Worm (Caenorhabditis elegans): Measurements from ENCODE around the gene npr-32.

npr-32 gene

DNA sequence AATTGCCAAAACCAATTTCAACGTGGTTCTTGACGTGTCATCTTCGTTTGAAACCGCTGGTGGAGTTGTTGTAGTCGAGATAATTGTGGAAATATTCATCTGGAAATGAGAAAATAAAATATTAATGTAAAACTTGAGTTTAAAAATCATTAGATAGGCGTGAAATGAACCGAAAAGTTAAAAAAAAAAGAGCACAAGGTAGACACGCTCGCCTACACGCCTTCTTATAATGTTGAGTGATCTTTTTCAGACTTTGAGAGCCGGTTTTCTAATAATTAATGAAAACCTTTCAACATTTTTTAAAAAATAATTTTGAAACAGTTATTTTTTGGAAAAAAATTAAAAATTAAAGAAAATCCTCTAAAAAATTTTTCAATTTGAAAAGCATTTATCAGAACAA is at the start of gene npr-32:
Gene npr-32 (minus strand): TSS at position 101 of the 400 bp plus-strand sequence.
- TF ChIP-seq ceh-13 (GFP tag; optimal IDR thresholded peaks at IDR 0.05) (no peak), sea-1 (GFP tag; conservative IDR thresholded peaks at IDR 0.05) (no peak)

DNA sequence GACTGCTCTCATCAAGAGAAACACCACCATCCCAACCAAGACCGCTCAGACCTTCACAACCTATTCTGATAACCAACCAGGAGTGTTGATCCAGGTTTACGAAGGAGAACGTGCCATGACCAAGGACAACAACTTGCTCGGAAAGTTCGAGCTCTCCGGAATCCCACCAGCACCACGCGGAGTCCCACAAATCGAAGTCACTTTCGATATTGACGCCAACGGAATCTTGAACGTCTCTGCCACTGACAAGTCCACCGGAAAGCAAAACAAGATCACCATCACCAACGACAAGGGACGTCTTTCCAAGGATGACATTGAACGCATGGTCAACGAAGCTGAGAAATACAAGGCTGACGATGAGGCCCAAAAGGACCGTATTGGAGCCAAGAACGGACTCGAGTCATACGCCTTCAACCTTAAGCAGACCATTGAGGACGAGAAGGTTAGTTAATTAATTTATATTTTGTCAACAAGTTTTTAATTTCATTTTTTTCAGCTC is 49.6 kb upstream of the npr-32 start:
- TF ChIP-seq sea-1 (GFP tag; conservative IDR thresholded peaks at IDR 0.05), result no peak
- peak; percentile 85 for TF ChIP-seq ama-1 (optimal IDR thresholded peaks at IDR 0.05)
- TF ChIP-seq tbx-37 (GFP tag; conservative IDR thresholded peaks at IDR 0.05), result no peak
- TF ChIP-seq B0310.2 (tag; optimal IDR thresholded peaks at IDR 0.05), result no peak
- TF ChIP-seq flt-1 (GFP tag; IDR thresholded peaks at IDR 0.05), result 0 out of 2 replicates have a peak, but pooled peaks have one; percentile 4

DNA sequence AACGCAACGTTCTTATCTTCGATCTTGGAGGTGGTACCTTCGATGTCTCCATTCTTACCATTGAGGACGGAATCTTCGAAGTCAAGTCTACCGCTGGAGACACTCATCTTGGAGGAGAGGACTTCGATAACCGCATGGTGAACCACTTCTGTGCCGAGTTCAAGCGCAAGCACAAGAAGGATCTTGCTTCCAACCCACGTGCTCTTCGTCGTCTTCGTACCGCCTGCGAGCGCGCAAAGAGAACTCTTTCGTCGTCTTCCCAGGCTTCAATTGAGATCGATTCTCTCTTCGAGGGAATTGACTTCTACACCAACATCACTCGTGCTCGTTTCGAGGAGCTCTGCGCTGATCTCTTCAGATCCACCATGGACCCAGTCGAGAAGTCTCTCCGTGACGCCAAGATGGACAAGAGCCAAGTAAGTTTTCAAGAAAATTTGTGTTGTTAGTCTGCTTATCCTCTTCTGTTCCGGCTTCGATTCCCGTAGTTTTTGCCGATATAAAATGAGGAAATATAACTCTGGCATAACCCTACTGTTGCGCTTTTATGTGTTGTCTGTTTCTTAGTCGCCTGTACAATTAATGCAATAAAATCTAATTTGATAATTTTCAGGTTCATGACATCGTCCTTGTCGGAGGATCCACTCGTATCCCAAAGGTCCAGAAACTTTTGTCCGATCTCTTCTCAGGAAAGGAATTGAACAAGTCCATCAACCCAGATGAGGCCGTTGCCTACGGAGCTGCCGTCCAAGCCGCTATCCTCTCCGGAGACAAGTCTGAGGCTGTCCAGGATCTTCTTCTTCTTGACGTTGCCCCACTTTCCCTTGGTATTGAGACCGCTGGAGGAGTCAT is 49.0 kb upstream of the npr-32 start:
- TF ChIP-seq ama-1 (optimal IDR thresholded peaks at IDR 0.05), result no peak
- no peak for TF ChIP-seq ceh-36 (tag; optimal IDR thresholded peaks at IDR 0.05)
- no peak for TF ChIP-seq tra-4 (tag; optimal IDR thresholded peaks at IDR 0.05)
- no peak for TF ChIP-seq flt-1 (GFP tag; IDR thresholded peaks at IDR 0.05)
- no peak for TF ChIP-seq B0310.2 (tag; optimal IDR thresholded peaks at IDR 0.05)
- TF ChIP-seq hmbx-1 (tag; optimal IDR thresholded peaks at IDR 0.05), result no peak
- no peak for TF ChIP-seq ceh-13 (GFP tag; optimal IDR thresholded peaks at IDR 0.05)
- no peak for TF ChIP-seq hmg-4 (GFP tag; optimal IDR thresholded peaks at IDR 0.05)
- peak; percentile 34 for TF ChIP-seq aly-1 (tag; optimal IDR thresholded peaks at IDR 0.05)
- TF ChIP-seq sea-1 (GFP tag; conservative IDR thresholded peaks at IDR 0.05), result 0 out of 2 replicates have a peak, but pooled peaks have one; percentile 52
- no peak for TF ChIP-seq tbx-11 (GFP tag; IDR thresholded peaks at IDR 0.05)

DNA sequence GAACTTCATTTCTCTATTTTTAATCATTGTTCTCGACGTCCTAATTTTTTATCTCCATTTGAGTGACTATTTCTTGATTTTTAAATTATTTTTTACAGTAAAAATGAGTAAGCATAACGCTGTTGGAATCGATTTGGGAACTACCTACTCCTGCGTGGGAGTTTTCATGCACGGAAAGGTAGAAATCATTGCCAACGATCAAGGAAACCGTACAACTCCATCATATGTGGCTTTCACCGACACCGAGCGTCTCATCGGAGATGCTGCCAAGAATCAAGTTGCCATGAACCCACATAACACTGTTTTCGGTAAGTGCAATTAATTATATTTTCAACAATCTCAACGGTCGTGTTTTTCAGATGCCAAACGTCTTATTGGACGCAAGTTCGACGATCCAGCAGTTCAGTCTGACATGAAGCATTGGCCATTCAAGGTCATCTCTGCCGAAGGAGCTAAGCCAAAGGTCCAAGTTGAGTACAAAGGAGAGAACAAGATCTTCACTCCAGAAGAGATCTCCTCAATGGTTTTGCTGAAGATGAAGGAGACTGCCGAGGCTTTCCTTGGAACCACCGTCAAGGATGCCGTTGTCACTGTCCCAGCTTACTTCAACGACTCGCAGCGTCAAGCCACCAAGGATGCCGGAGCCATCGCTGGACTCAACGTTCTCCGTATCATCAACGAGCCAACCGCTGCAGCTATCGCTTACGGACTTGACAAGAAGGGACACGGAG is 48.2 kb upstream of the npr-32 start, which contains the start of gene hsp-1:
Gene hsp-1 (plus strand): TSS at position 99 of the 731 bp plus-strand sequence.
- TF ChIP-seq hmg-4 (GFP tag; optimal IDR thresholded peaks at IDR 0.05) (no peak), hmbx-1 (tag; optimal IDR thresholded peaks at IDR 0.05) (no peak), sea-1 (GFP tag; conservative IDR thresholded peaks at IDR 0.05) (no peak), ama-1 (optimal IDR thresholded peaks at IDR 0.05) (no peak), tbx-37 (GFP tag; conservative IDR thresholded peaks at IDR 0.05) (no peak), pes-1 (GFP tag; IDR thresholded peaks at IDR 0.05) (no peak), ceh-36 (tag; optimal IDR thresholded peaks at IDR 0.05) (no peak), tbx-11 (GFP tag; IDR thresholded peaks at IDR 0.05) (no peak), F13C5.2 (tag; optimal IDR thresholded peaks at IDR 0.05) (no peak), flt-1 (GFP tag; IDR thresholded peaks at IDR 0.05) (no peak), ceh-13 (GFP tag; optimal IDR thresholded peaks at IDR 0.05) (no peak), hnd-1 (tag; optimal IDR thresholded peaks at IDR 0.05) (no peak)

DNA sequence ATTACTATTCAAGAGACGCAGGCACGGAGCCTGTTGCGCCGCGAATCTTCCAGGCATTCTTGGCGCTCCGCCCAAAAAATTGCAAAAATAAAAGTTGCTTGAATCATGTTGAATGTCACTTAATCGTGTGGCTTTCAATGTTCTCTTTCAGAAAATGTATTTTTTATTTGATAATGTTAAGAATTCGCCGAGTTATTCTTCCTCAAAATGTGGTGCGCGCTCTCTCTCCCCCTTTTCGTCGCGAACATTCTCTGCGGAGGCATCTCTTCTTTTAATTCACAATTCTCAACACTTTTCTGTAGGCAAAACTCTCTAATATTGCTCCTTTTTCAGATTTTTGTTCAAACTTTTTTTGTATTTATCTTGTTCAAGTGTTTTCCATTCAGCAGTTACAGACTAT is 47.5 kb upstream of the npr-32 start:
- TF ChIP-seq tra-4 (tag; optimal IDR thresholded peaks at IDR 0.05), result peak; percentile 73
- TF ChIP-seq F13C5.2 (tag; optimal IDR thresholded peaks at IDR 0.05), result peak; percentile 96
- TF ChIP-seq flt-1 (GFP tag; IDR thresholded peaks at IDR 0.05), result peak; percentile 67
- TF ChIP-seq sea-1 (GFP tag; conservative IDR thresholded peaks at IDR 0.05), result peak; percentile 83
- TF ChIP-seq tbx-37 (GFP tag; conservative IDR thresholded peaks at IDR 0.05), result no peak
- peak; percentile 55 for TF ChIP-seq B0310.2 (tag; optimal IDR thresholded peaks at IDR 0.05)
- peak; percentile 53 for TF ChIP-seq hnd-1 (tag; optimal IDR thresholded peaks at IDR 0.05)
- no peak for TF ChIP-seq ama-1 (optimal IDR thresholded peaks at IDR 0.05)
- TF ChIP-seq tbx-11 (GFP tag; IDR thresholded peaks at IDR 0.05), result no peak
- no peak for TF ChIP-seq ets-7 (tag; optimal IDR thresholded peaks at IDR 0.05)
- no peak for TF ChIP-seq aly-1 (tag; optimal IDR thresholded peaks at IDR 0.05)
- TF ChIP-seq hmg-4 (GFP tag; optimal IDR thresholded peaks at IDR 0.05), result peak; percentile 89
- peak; percentile 69 for TF ChIP-seq hmbx-1 (tag; optimal IDR thresholded peaks at IDR 0.05)
- peak; percentile 57 for TF ChIP-seq ceh-36 (tag; optimal IDR thresholded peaks at IDR 0.05)
- TF ChIP-seq scrt-1 (GFP tag; IDR thresholded peaks at IDR 0.05), result no peak
- peak; percentile 50; the same call in 1 of the 2 replicates for TF ChIP-seq pes-1 (GFP tag; IDR thresholded peaks at IDR 0.05)
- peak; percentile 65 for TF ChIP-seq ceh-13 (GFP tag; optimal IDR thresholded peaks at IDR 0.05)

DNA sequence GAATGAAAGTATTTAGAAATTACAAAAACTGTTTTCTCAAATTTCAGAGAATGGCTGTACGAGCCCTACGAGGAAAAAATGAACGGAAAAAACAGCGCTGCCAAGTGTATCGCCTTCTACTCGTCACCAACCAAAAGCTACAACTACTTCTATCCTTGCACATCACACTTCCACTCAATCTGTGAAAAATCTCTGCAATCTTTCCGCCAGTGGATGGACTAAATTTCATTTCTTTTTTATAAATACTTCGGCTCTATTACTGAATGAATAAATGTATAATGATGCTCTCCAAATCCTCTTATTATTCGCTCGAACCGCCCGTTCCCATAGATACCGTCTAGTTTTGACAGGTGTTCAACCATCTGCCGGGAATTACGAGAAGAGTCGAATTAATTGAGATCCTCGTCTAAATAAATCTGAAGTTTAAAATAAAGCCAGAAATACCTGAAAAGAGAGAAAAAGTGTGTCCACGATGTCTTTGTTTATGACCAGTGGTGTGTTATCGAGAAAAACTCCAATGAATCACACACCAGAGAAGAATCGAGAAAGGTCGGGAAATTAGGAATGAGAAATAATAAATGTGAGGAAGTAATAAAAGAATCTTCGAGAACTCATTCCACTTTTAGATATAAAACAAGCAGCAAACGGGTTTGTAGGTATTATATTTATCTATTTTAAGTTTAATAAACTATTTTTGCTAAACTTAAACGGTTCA is 46.8 kb upstream of the npr-32 start:
- TF ChIP-seq B0310.2 (tag; optimal IDR thresholded peaks at IDR 0.05) (no peak), ceh-36 (tag; optimal IDR thresholded peaks at IDR 0.05) (no peak), F13C5.2 (tag; optimal IDR thresholded peaks at IDR 0.05) (no peak), ceh-13 (GFP tag; optimal IDR thresholded peaks at IDR 0.05) (no peak), hmbx-1 (tag; optimal IDR thresholded peaks at IDR 0.05) (no peak), flt-1 (GFP tag; IDR thresholded peaks at IDR 0.05) (no peak), ama-1 (optimal IDR thresholded peaks at IDR 0.05) (peak; percentile 3), ets-7 (tag; optimal IDR thresholded peaks at IDR 0.05) (no peak)
